Fruit fly (Drosophila melanogaster): ENCODE data around the gene Pxd.
A peak's percentile ranks its signal among the peaks of the same experiment; 100 is the strongest.

DNA sequence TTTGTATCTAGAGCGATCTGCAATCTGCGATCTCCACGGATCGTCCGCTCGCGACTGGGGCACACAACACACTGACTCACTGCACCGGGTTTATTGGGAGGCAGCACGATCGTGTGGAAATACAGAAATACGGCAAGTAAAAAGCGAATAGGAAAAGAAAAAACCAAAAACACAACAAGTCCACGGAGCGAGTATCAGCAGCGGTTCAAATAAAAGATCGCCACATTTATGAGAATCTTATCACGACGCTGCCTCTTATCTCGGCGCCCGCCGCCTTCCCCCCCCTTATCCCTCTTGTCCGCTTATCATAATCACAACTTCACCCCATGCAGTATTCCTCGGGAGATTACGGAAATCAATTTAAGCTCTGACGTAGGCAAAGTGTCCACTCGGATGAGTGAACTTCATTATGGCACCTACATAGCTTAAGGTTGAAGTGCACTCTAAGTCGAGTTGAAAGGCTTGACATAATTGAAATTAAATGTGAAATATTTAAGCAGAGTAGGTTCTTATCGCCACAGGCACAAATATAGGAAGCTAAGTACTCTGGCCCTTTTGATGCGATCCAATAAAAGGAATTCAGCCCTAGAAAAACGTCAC, 32.2 kb upstream of the Pxd start, which contains the start of gene AhcyL2:
- no peak for TF ChIP-seq dsx (GFP tag; optimal IDR thresholded peaks at IDR 0.05; ENCODE audit: poor library complexity, severe bottlenecking)
- TF ChIP-seq achi (GFP tag; optimal IDR thresholded peaks at IDR 0.05), result no peak
- TF ChIP-seq CG4318 (GFP tag; optimal IDR thresholded peaks at IDR 0.05), result no peak
- no peak for TF ChIP-seq Eip93F (GFP tag; optimal IDR thresholded peaks at IDR 0.05)
- no peak for TF ChIP-seq fd85E (GFP tag; optimal IDR thresholded peaks at IDR 0.05)
- TF ChIP-seq CG6854 (GFP tag; optimal IDR thresholded peaks at IDR 0.05), result peak; percentile 1
- no peak for TF ChIP-seq net (GFP tag; optimal IDR thresholded peaks at IDR 0.05)
- TF ChIP-seq Met (GFP tag; optimal IDR thresholded peaks at IDR 0.05), result no peak
- no peak for TF ChIP-seq CG31627 (GFP tag; optimal IDR thresholded peaks at IDR 0.05)
- no peak for TF ChIP-seq esn (GFP tag; optimal IDR thresholded peaks at IDR 0.05)
- TF ChIP-seq Blimp-1 (GFP tag; optimal IDR thresholded peaks at IDR 0.05), result no peak
- TF ChIP-seq Sox15 (GFP tag; optimal IDR thresholded peaks at IDR 0.05), result no peak
